Fruit fly (Drosophila melanogaster) whole organism, embryonic: ENCODE measurements around the gene CG12024.

ENCODE experiments used
- Abd-B ChIP-seq: fragments of 200-800 bp; sonication (Bioruptor generic); optimal IDR thresholded peaks from 2 replicates; lab custom pipeline; 2018; ENCODE audit warnings: missing biosample characterization, mild to moderate bottlenecking, missing genetic modification characterization, moderate library complexity
- Ada2b ChIP-seq: fragments of 200-800 bp; sonication (Bioruptor generic); IDR thresholded peaks from 2 replicates; pipeline ENCODE4 v1.3.6; 2022; ENCODE audit warnings: missing biosample characterization, missing genetic modification characterization
- BtbVII ChIP-seq: fragments of 200-800 bp; sonication (Bioruptor generic); optimal IDR thresholded peaks from 3 replicates; lab custom pipeline; 2017; ENCODE audit warnings: missing biosample characterization, mild to moderate bottlenecking, missing genetic modification characterization
- Bteb2 ChIP-seq: fragments of 200-800 bp; sonication (Bioruptor generic); optimal IDR thresholded peaks from 2 replicates; lab custom pipeline; 2016; ENCODE audit warnings: missing biosample characterization, missing genetic modification characterization
- CG10979 ChIP-seq: fragments of 200-800 bp; sonication (Bioruptor generic); optimal IDR thresholded peaks from 2 replicates; lab custom pipeline; 2018; ENCODE audit warnings: missing biosample characterization, mild to moderate bottlenecking, missing genetic modification characterization, moderate library complexity
- CG11398 ChIP-seq: fragments of 200-800 bp; sonication (Bioruptor generic); optimal IDR thresholded peaks from 2 replicates; lab custom pipeline; 2016; ENCODE audit warnings: missing biosample characterization, missing genetic modification characterization
- CG11504 ChIP-seq: fragments of 200-800 bp; sonication (Bioruptor generic); optimal IDR thresholded peaks from 3 replicates; lab custom pipeline; 2019; ENCODE audit warnings: missing biosample characterization, mild to moderate bottlenecking, missing genetic modification characterization, moderate library complexity
- CG11696 ChIP-seq: fragments of 200-800 bp; sonication (Bioruptor generic); IDR thresholded peaks from 2 replicates; pipeline ENCODE4 v1.3.6; 2022; ENCODE audit warnings: missing biosample characterization, missing genetic modification characterization
- CG12391 ChIP-seq: fragments of 200-800 bp; sonication (Bioruptor generic); optimal IDR thresholded peaks from 3 replicates; lab custom pipeline; 2018; ENCODE audit warnings: missing biosample characterization, mild to moderate bottlenecking, missing genetic modification characterization, moderate library complexity
- CG12942 ChIP-seq: fragments of 200-800 bp; sonication (Bioruptor generic); optimal IDR thresholded peaks from 3 replicates; lab custom pipeline; 2016; ENCODE audit warnings: missing biosample characterization, missing genetic modification characterization
- CG14050 ChIP-seq: fragments of 200-800 bp; sonication (Bioruptor generic); IDR thresholded peaks from 3 replicates; pipeline ENCODE4 v1.3.6; 2022; ENCODE audit warnings: missing biosample characterization, missing genetic modification characterization
- CG14965 ChIP-seq: fragments of 200-800 bp; sonication (Bioruptor generic); optimal IDR thresholded peaks from 2 replicates; lab custom pipeline; 2016; ENCODE audit warnings: missing biosample characterization, missing genetic modification characterization, borderline replicate concordance
- CG18599 ChIP-seq: fragments of 200-800 bp; sonication (Bioruptor generic); optimal IDR thresholded peaks from 3 replicates; lab custom pipeline; 2017; ENCODE audit warnings: missing biosample characterization, missing genetic modification characterization, mild to moderate bottlenecking, moderate library complexity, missing genetic modification reagents
- CG4707 ChIP-seq: fragments of 200-800 bp; sonication (Bioruptor generic); optimal IDR thresholded peaks from 2 replicates; lab custom pipeline; 2018; ENCODE audit warnings: missing biosample characterization, mild to moderate bottlenecking, missing genetic modification characterization, moderate library complexity
- CG8388 ChIP-seq: fragments of 200-800 bp; sonication (Bioruptor generic); optimal IDR thresholded peaks from 2 replicates; lab custom pipeline; 2019; ENCODE audit warnings: missing biosample characterization, mild to moderate bottlenecking, missing genetic modification characterization, moderate library complexity
- CG8478 ChIP-seq: fragments of >200 bp; optimal IDR thresholded peaks from 2 replicates; lab custom pipeline; 2018
- D19B ChIP-seq: fragments of 200-800 bp; sonication (Bioruptor generic); optimal IDR thresholded peaks from 2 replicates; lab custom pipeline; 2017; ENCODE audit warnings: missing biosample characterization, mild to moderate bottlenecking, missing genetic modification characterization
- Dad ChIP-seq: fragments of 200-800 bp; sonication (Bioruptor generic); optimal IDR thresholded peaks from 3 replicates; lab custom pipeline; 2016; ENCODE audit warnings: missing biosample characterization, missing genetic modification characterization
- Dip2 ChIP-seq: fragments of 200-800 bp; sonication (Bioruptor generic); IDR thresholded peaks from 2 replicates; pipeline ENCODE4 v1.3.6; 2022; ENCODE audit warnings: missing biosample characterization, missing genetic modification characterization
- Fer2 ChIP-seq: fragments of 200-800 bp; sonication (Bioruptor generic); optimal IDR thresholded peaks from 2 replicates; lab custom pipeline; 2018; ENCODE audit warnings: missing biosample characterization, mild to moderate bottlenecking, missing genetic modification characterization, moderate library complexity
- Hmr ChIP-seq: fragments of 200-800 bp; sonication (Bioruptor generic); optimal IDR thresholded peaks from 3 replicates; lab custom pipeline; 2017; ENCODE audit warnings: mild to moderate bottlenecking, missing biosample characterization, missing genetic modification reagents, missing genetic modification characterization
- Lpt ChIP-seq: fragments of >200 bp; optimal IDR thresholded peaks from 2 replicates; lab custom pipeline; 2018; ENCODE audit warnings: missing biosample characterization, missing genetic modification characterization
- Meics ChIP-seq: fragments of 200-800 bp; sonication (Bioruptor generic); optimal IDR thresholded peaks from 2 replicates; lab custom pipeline; 2017; ENCODE audit warnings: missing biosample characterization, mild to moderate bottlenecking, missing genetic modification characterization
- Mes4 ChIP-seq: fragments of 200-800 bp; sonication (Bioruptor generic); optimal IDR thresholded peaks from 2 replicates; lab custom pipeline; 2016; ENCODE audit warnings: missing biosample characterization, missing genetic modification characterization
- Nf-YB ChIP-seq: fragments of 200-800 bp; sonication (Bioruptor generic); optimal IDR thresholded peaks from 3 replicates; lab custom pipeline; 2019; ENCODE audit warnings: missing biosample characterization, mild to moderate bottlenecking, missing genetic modification characterization, moderate library complexity
- NfI ChIP-seq: fragments of 200-800 bp; sonication (Bioruptor generic); optimal IDR thresholded peaks from 3 replicates; lab custom pipeline; 2018; ENCODE audit warnings: missing biosample characterization, mild to moderate bottlenecking, missing genetic modification characterization, moderate library complexity
- Rx ChIP-seq: fragments of 200-800 bp; sonication (Bioruptor generic); IDR thresholded peaks from 2 replicates; pipeline ENCODE4 v1.3.6; 2022; ENCODE audit warnings: missing biosample characterization, missing genetic modification characterization
- Ssrp ChIP-seq: fragments of 200-800 bp; sonication (Bioruptor generic); optimal IDR thresholded peaks from 2 replicates; lab custom pipeline; 2018; ENCODE audit warnings: missing biosample characterization, mild to moderate bottlenecking, missing genetic modification characterization, moderate library complexity
- Tbp ChIP-seq: fragments of >200 bp; optimal IDR thresholded peaks from 2 replicates; lab custom pipeline; 2018; ENCODE audit warnings: missing biosample characterization, missing genetic modification characterization
- amos ChIP-seq: fragments of 200-800 bp; sonication (Bioruptor generic); IDR thresholded peaks from 2 replicates; pipeline ENCODE4 v1.3.6; 2022; ENCODE audit warnings: missing biosample characterization, missing genetic modification characterization; ENCODE audit not compliant: partially characterized antibody
- aop ChIP-seq: fragments of 200-800 bp; sonication (Bioruptor generic); IDR thresholded peaks from 2 replicates; pipeline ENCODE4 v1.3.6; 2022; ENCODE audit warnings: missing biosample characterization, missing genetic modification characterization
- caup ChIP-seq: fragments of 200-800 bp; sonication (Bioruptor generic); optimal IDR thresholded peaks from 3 replicates; lab custom pipeline; 2017; ENCODE audit warnings: missing biosample characterization, mild to moderate bottlenecking, missing genetic modification characterization, moderate library complexity; ENCODE audit not compliant: severe bottlenecking
- crol ChIP-seq: fragments of 200-800 bp; sonication (Bioruptor generic); IDR thresholded peaks from 2 replicates; pipeline ENCODE4 v1.3.6; 2022; ENCODE audit warnings: missing biosample characterization, missing genetic modification characterization
- da ChIP-seq: fragments of 200-800 bp; sonication (Bioruptor generic); optimal IDR thresholded peaks from 2 replicates; lab custom pipeline; 2016; ENCODE audit warnings: missing biosample characterization, missing genetic modification characterization
- dimm ChIP-seq: fragments of 200-800 bp; sonication (Bioruptor generic); IDR thresholded peaks from 2 replicates; pipeline ENCODE4 v1.3.6; 2022; ENCODE audit warnings: missing biosample characterization, missing genetic modification characterization
- fd64A ChIP-seq: fragments of 200-800 bp; sonication (Bioruptor generic); optimal IDR thresholded peaks from 3 replicates; lab custom pipeline; 2018; ENCODE audit warnings: missing biosample characterization, mild to moderate bottlenecking, missing genetic modification characterization
- fru ChIP-seq: fragments of >200 bp; optimal IDR thresholded peaks from 2 replicates; lab custom pipeline; 2017
- hth ChIP-seq: fragments of >200 bp; optimal IDR thresholded peaks from 2 replicates; lab custom pipeline; 2017; ENCODE audit warnings: inconsistent platforms
- inv ChIP-seq: fragments of 200-800 bp; sonication (Bioruptor generic); IDR thresholded peaks from 2 replicates; pipeline ENCODE4 v1.3.6; 2022; ENCODE audit warnings: missing biosample characterization, missing genetic modification characterization; ENCODE audit not compliant: partially characterized antibody
- mam ChIP-seq: fragments of 200-800 bp; sonication (Bioruptor generic); optimal IDR thresholded peaks from 3 replicates; lab custom pipeline; 2016; ENCODE audit warnings: missing biosample characterization, missing genetic modification characterization
- prd ChIP-seq, 3 experiments: fragments of >200 bp in 2 of 3; fragments of 200-800 bp in 1 of 3; sonication (Bioruptor generic) in 1 of 3; optimal IDR thresholded peaks in 2 of 3; IDR thresholded peaks in 1 of 3; 2 replicates in 2 of 3; 3 replicates in 1 of 3; pipeline versions ENCODE4 v1.3.6 to Lab custom; 2017 to 2022; ENCODE audit warnings: missing biosample characterization in 1 of 3, missing genetic modification characterization in 1 of 3
- repo ChIP-seq: fragments of 200-800 bp; sonication (Bioruptor generic); optimal IDR thresholded peaks from 2 replicates; lab custom pipeline; 2016; ENCODE audit warnings: missing biosample characterization, missing genetic modification characterization
- ro ChIP-seq: fragments of 200-800 bp; sonication (Bioruptor generic); IDR thresholded peaks from 2 replicates; pipeline ENCODE4 v1.3.6; 2022; ENCODE audit warnings: missing biosample characterization, missing genetic modification characterization
- sc ChIP-seq, 3 experiments: fragments of >200 bp in 2 of 3; fragments of 200-800 bp in 1 of 3; sonication (Bioruptor generic) in 1 of 3; optimal IDR thresholded peaks; 2 replicates in 2 of 3; 3 replicates in 1 of 3; lab custom pipeline; 2017; ENCODE audit warnings: mild to moderate bottlenecking in 1 of 3, missing biosample characterization in 1 of 3, missing genetic modification characterization in 1 of 3, missing genetic modification reagents in 1 of 3
- sna ChIP-seq: fragments of 200-800 bp; sonication (Bioruptor generic); IDR thresholded peaks from 2 replicates; pipeline ENCODE4 v1.3.6; 2022; ENCODE audit warnings: missing biosample characterization, missing genetic modification characterization; ENCODE audit not compliant: partially characterized antibody
- twi ChIP-seq: fragments of 200-800 bp; optimal IDR thresholded peaks from 2 replicates; lab custom pipeline; 2019; ENCODE audit warnings: missing biosample characterization, mild to moderate bottlenecking, missing genetic modification characterization, moderate library complexity
- tx ChIP-seq: fragments of 200-800 bp; sonication (Bioruptor generic); optimal IDR thresholded peaks from 2 replicates; lab custom pipeline; 2016; ENCODE audit warnings: missing biosample characterization, missing genetic modification characterization
- vfl ChIP-seq: fragments of 200-800 bp; sonication (Bioruptor generic); optimal IDR thresholded peaks from 2 replicates; lab custom pipeline; 2016; ENCODE audit warnings: missing biosample characterization, missing genetic modification characterization
- wor ChIP-seq: fragments of 200-800 bp; sonication (Bioruptor generic); IDR thresholded peaks from 2 replicates; pipeline ENCODE4 v1.3.6; 2022; ENCODE audit warnings: missing biosample characterization, missing genetic modification characterization
- zf30C ChIP-seq: fragments of 200-800 bp; sonication (Bioruptor generic); optimal IDR thresholded peaks from 3 replicates; lab custom pipeline; 2018; ENCODE audit warnings: missing biosample characterization, mild to moderate bottlenecking, missing genetic modification characterization

CG12024 gene

dm6 chr3L:1865121-1865727, 8.3 kb downstream of the CG12024 start, which contains the start of the genes HBS1 and CG12025 (continued):
- TF ChIP-seq Nf-YB (GFP tag; lab: Kevin White, UChicago) (no peak), CG4707 (no peak), aop (GFP tag; lab: Robert Waterston, UW) (no peak), fru (lab: Kevin White, UChicago) (no peak), crol (GFP tag; lab: Robert Waterston, UW) (no peak), da (no peak), CG18599 (GFP tag; lab: Kevin White, UChicago) (peak; percentile 44), Meics (peak; percentile 49), CG8478 (lab: Kevin White, UChicago) (no peak), Rx (GFP tag; lab: Robert Waterston, UW) (no peak), CG12942 (GFP tag; lab: Kevin White, UChicago) (peak; percentile 9), inv (no peak), sna (no peak), caup (GFP tag; lab: Kevin White, UChicago) (peak; percentile 36), Bteb2 (GFP tag; lab: Kevin White, UChicago) (peak; percentile 54), ro (GFP tag; lab: Robert Waterston, UW) (no peak), Lpt (GFP tag; lab: Kevin White, UChicago) (no peak), wor (GFP tag; lab: Robert Waterston, UW) (no peak), Abd-B (GFP tag; lab: Kevin White, UChicago) (peak; percentile 80), Mes4 (GFP tag; lab: Kevin White, UChicago) (peak; percentile 10), Hmr (peak; percentile 53), prd (optimal IDR thresholded peaks at IDR 0.05; lab: Kevin White, UChicago) (no peak), prd (GFP tag; IDR thresholded peaks at IDR 0.05; lab: Robert Waterston, UW) (peak; percentile 61; the same call in 1 of the 3 replicates), amos (GFP tag; lab: Robert Waterston, UW) (0 out of 2 replicates have a peak, but pooled peaks have one; percentile 4), mam (GFP tag; lab: Kevin White, UChicago) (peak; percentile 63), zf30C (GFP tag; lab: Kevin White, UChicago) (no peak), CG12391 (tag; lab: Kevin White, UChicago) (peak; percentile 73), hth (lab: Kevin White, UChicago) (no peak), vfl (GFP tag; lab: Kevin White, UChicago) (no peak), Tbp (no peak), CG14965 (no peak), Dad (no peak), CG11398 (GFP tag; lab: Kevin White, UChicago) (no peak), fd64A (no peak), Ssrp (tag; lab: Kevin White, UChicago) (peak; percentile 50), CG11504 (tag; lab: Kevin White, UChicago) (peak; percentile 64), repo (GFP tag; lab: Kevin White, UChicago) (peak; percentile 38), CG14050 (GFP tag; lab: Robert Waterston, UW) (no peak), D19B (GFP tag; lab: Kevin White, UChicago) (peak; percentile 28), CG11696 (no peak), Dip2 (GFP tag; lab: Robert Waterston, UW) (no peak), twi (tag; lab: Kevin White, UChicago) (peak; percentile 45), sc (optimal IDR thresholded peaks at IDR 0.05; lab: Kevin White, UChicago) (no peak), sc (GFP tag; optimal IDR thresholded peaks at IDR 0.05; lab: Kevin White, UChicago) (no peak), dimm (GFP tag; lab: Robert Waterston, UW) (no peak), CG10979 (tag; lab: Kevin White, UChicago) (peak; percentile 13), NfI (GFP tag; lab: Kevin White, UChicago) (peak; percentile 61), Fer2 (tag; lab: Kevin White, UChicago) (peak; percentile 32), BtbVII (GFP tag; lab: Kevin White, UChicago) (no peak), tx (GFP tag; lab: Kevin White, UChicago) (peak; percentile 20), CG8388 (GFP tag; lab: Kevin White, UChicago) (peak; percentile 38), Ada2b (GFP tag; lab: Robert Waterston, UW) (0 out of 2 replicates have a peak, but pooled peaks have one; percentile 41)
